Worm (Caenorhabditis elegans): ENCODE measurements around the gene nlp-22.
A peak's percentile ranks its signal among the peaks of the same experiment; 100 is the strongest.

DNA sequence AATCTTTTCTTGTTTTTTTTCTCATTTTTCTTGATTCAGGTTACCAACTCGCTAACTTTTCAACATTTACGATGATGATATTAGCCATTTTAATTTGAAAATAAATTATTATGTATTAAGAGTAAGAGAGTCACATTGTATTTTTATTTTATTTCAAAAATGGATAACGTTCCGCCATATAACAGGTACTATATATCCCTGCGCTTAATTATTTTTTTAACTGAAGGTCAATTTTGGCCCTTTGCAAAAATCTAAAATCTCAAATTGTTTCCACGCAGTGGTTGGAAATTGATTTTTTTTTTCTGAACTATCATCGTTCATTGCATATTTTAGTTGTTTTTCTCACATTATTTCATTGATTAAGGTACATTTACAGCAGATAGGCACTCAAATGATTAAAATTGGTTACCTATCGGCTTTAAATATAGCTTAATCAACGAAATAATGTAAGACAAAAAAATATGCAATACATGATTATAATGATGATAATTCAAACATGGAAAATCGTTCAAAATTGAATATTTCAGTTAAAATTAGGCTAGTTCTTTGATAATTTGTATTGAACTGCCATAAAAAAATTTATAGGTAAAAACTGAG is 22.9 kb upstream of the nlp-22 start:
- TF ChIP-seq ceh-100 (GFP tag; IDR thresholded peaks at IDR 0.05) (no peak), let-526 (GFP tag; IDR thresholded peaks at IDR 0.05) (no peak), madf-10 (tag; optimal IDR thresholded peaks at IDR 0.05) (peak; percentile 87), pha-4 (tag; optimal IDR thresholded peaks at IDR 0.05) (no peak), lin-35 (GFP tag; optimal IDR thresholded peaks at IDR 0.05) (peak in 2 of 3 experiments; percentile 50 to 91), Y53G8AR.9 (GFP tag; conservative IDR thresholded peaks at IDR 0.05) (peak; percentile 92), nhr-27 (tag; optimal IDR thresholded peaks at IDR 0.05) (peak; percentile 6), B0035.1 (tag; optimal IDR thresholded peaks at IDR 0.05) (peak; percentile 81), nhr-179 (tag; optimal IDR thresholded peaks at IDR 0.05) (peak; percentile 43), unc-130 (GFP tag; optimal IDR thresholded peaks at IDR 0.05) (peak; percentile 9), dox-1 (GFP tag; IDR thresholded peaks at IDR 0.05) (peak; percentile 86), ceh-27 (GFP tag; optimal IDR thresholded peaks at IDR 0.05) (peak; percentile 67)

Measured in whole organism, young adult.